Worm (Caenorhabditis elegans) whole organism, midembryonic: ENCODE results near the gene C16A3.6.

Experiments used
- T22C8.4 ChIP-seq: fragments of 200-800 bp; sonication (Bioruptor generic); IDR thresholded peaks from 2 replicates; pipeline ENCODE4 v1.3.6; 2022; ENCODE audit warnings: missing genetic modification characterization, missing compliant biosample characterization
- cog-1 ChIP-seq: sonication (generic microtip); optimal IDR thresholded peaks from 2 replicates; lab custom pipeline; 2016; ENCODE audit warnings: missing genetic modification characterization, missing compliant biosample characterization
- flt-1 ChIP-seq: fragments of 200-800 bp; sonication (Bioruptor generic); IDR thresholded peaks from 2 replicates; pipeline ENCODE4 v1.3.6; 2022; ENCODE audit warnings: missing genetic modification characterization, missing compliant biosample characterization
- klf-2 ChIP-seq: fragments of 200-800 bp; sonication (Bioruptor generic); conservative IDR thresholded peaks from 2 replicates; pipeline ENCODE4 v1.3.6; 2022; ENCODE audit warnings: missing genetic modification reagents, missing genetic modification characterization, missing compliant biosample characterization
- med-1 ChIP-seq: sonication (generic microtip); optimal IDR thresholded peaks from 2 replicates; lab custom pipeline; 2017; ENCODE audit warnings: missing genetic modification characterization, mild to moderate bottlenecking, missing compliant biosample characterization, antibody characterized with exemption, missing genetic modification reagents; ENCODE audit not compliant: insufficient read depth
- ref-1 ChIP-seq: fragments of 200-800 bp; sonication (Bioruptor generic); conservative IDR thresholded peaks from 2 replicates; pipeline ENCODE4 v1.3.6; 2022; ENCODE audit warnings: missing genetic modification reagents, missing genetic modification characterization, missing compliant biosample characterization
- tab-1 ChIP-seq: fragments of 200-800 bp; sonication (Bioruptor generic); IDR thresholded peaks from 2 replicates; pipeline ENCODE4 v1.3.6; 2022; ENCODE audit warnings: missing genetic modification characterization, missing compliant biosample characterization
- ztf-23 ChIP-seq: fragments of 200-800 bp; sonication (Bioruptor generic); IDR thresholded peaks from 2 replicates; pipeline ENCODE4 v1.3.6; 2022; ENCODE audit warnings: missing genetic modification reagents, missing genetic modification characterization, missing compliant biosample characterization
- ztf-29 ChIP-seq: fragments of 200-800 bp; sonication (Bioruptor generic); IDR thresholded peaks from 2 replicates; pipeline ENCODE4 v1.3.6; 2022; ENCODE audit warnings: missing genetic modification reagents, missing genetic modification characterization, missing compliant biosample characterization

C16A3.6 gene

DNA sequence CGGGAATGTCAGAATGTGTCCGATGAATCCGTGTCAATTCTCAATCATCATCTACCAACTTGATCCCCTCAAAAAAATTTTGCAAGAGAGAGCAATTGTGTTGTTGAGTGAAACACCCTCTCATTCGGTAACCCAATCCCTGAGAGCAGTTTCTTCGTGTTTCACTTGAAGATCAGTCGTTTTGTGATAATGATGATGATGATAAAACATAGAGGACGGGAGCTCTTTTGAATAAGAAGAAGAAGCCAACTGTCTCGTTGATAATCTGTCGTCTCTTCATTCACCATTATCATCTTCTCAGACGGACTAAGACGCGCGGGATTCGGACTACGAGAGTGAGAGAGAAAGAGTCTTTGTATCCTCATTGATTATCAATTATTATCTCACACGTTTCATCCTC, 26.1 kb downstream of the C16A3.6 start:
- TF ChIP-seq tab-1 (GFP tag; lab: Robert Waterston, UW) (no peak), med-1 (GFP tag; lab: Kevin White, UChicago) (no peak), ref-1 (no peak), flt-1 (no peak), T22C8.4 (GFP tag; lab: Robert Waterston, UW) (no peak), ztf-23 (no peak), ztf-29 (GFP tag; lab: Robert Waterston, UW) (no peak), klf-2 (GFP tag; lab: Robert Waterston, UW) (no peak), cog-1 (tag; lab: Kevin White, UChicago) (no peak)

ce11 chrIII:6406829-6407228, 27.8 kb downstream of the C16A3.6 start, which contains the start of gene let-756:
Gene let-756, plus strand, starts transcription at chrIII:6407129.
- TF ChIP-seq T22C8.4 (GFP tag; lab: Robert Waterston, UW) (no peak), tab-1 (GFP tag; lab: Robert Waterston, UW) (no peak)

ce11 chrIII:6411430-6411829, 32.4 kb downstream of the C16A3.6 start:
- TF ChIP-seq ztf-29 (GFP tag; lab: Robert Waterston, UW) (no peak), T22C8.4 (GFP tag; lab: Robert Waterston, UW) (no peak), med-1 (GFP tag; lab: Kevin White, UChicago) (no peak), cog-1 (tag; lab: Kevin White, UChicago) (no peak), ref-1 (no peak), klf-2 (GFP tag; lab: Robert Waterston, UW) (no peak), ztf-23 (no peak), tab-1 (GFP tag; lab: Robert Waterston, UW) (no peak), flt-1 (no peak)

ce11 chrIII:6411914-6412313, 32.9 kb downstream of the C16A3.6 start, which contains the start of gene C05D11.5:
Gene C05D11.5, minus strand, starts transcription at chrIII:6412014.
- TF ChIP-seq flt-1 (no peak), tab-1 (GFP tag; lab: Robert Waterston, UW) (no peak), klf-2 (GFP tag; lab: Robert Waterston, UW) (no peak), cog-1 (tag; lab: Kevin White, UChicago) (no peak), ztf-29 (GFP tag; lab: Robert Waterston, UW) (no peak), ref-1 (no peak), T22C8.4 (GFP tag; lab: Robert Waterston, UW) (no peak), med-1 (GFP tag; lab: Kevin White, UChicago) (no peak), ztf-23 (no peak)

ce11 chrIII:6415306-6415973, 36.4 kb downstream of the C16A3.6 start, which contains the start of gene nas-4:
Gene nas-4, minus strand, starts transcription at chrIII:6415656.
- TF ChIP-seq ref-1: no peak
- TF ChIP-seq med-1 (GFP tag; lab: Kevin White, UChicago): no peak
- TF ChIP-seq tab-1 (GFP tag; lab: Robert Waterston, UW): no peak
- TF ChIP-seq ztf-29 (GFP tag; lab: Robert Waterston, UW): no peak
- no peak for TF ChIP-seq T22C8.4 (GFP tag; lab: Robert Waterston, UW)
- TF ChIP-seq klf-2 (GFP tag; lab: Robert Waterston, UW): no peak
- TF ChIP-seq ztf-23: no peak
- no peak for TF ChIP-seq flt-1
- TF ChIP-seq cog-1 (tag; lab: Kevin White, UChicago): no peak

DNA sequence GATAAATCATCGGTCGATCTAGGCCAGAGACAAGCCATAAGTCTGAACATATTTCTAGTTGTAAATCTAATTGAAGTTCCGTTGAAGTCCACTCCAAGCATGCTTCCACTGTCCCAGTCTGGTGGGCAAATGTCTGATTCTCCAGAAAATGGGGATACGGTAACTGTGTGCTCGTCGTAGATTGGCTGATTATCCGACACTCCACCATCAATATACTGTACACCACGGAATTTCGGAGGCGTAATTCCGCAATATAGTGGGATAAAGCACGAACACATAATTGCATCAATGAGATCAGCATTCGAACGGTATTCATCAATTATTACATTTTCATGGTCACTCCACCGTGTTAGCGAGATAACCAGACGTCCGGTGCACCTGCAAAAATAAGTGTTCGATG, 39.2 kb downstream of the C16A3.6 start:
- TF ChIP-seq ztf-29 (GFP tag; lab: Robert Waterston, UW): no peak
- no peak for TF ChIP-seq ref-1
- no peak for TF ChIP-seq tab-1 (GFP tag; lab: Robert Waterston, UW)
- no peak for TF ChIP-seq klf-2 (GFP tag; lab: Robert Waterston, UW)
- TF ChIP-seq med-1 (GFP tag; lab: Kevin White, UChicago): no peak
- no peak for TF ChIP-seq cog-1 (tag; lab: Kevin White, UChicago)
- no peak for TF ChIP-seq flt-1
- TF ChIP-seq T22C8.4 (GFP tag; lab: Robert Waterston, UW): no peak
- no peak for TF ChIP-seq ztf-23

- no peak for TF ChIP-seq ztf-29 (GFP tag; lab: Robert Waterston, UW)
- TF ChIP-seq cog-1 (tag; lab: Kevin White, UChicago): no peak
- no peak for TF ChIP-seq tab-1 (GFP tag; lab: Robert Waterston, UW)
- no peak for TF ChIP-seq ref-1
- no peak for TF ChIP-seq ztf-23
- no peak for TF ChIP-seq T22C8.4 (GFP tag; lab: Robert Waterston, UW)
These were observed 40.5 kb downstream of the C16A3.6 start, which contains the start of gene atgl-1 for ce11 chrIII:6419409-6419944. Gene atgl-1, minus strand, starts transcription at chrIII:6419459.

ce11 chrIII:6420201-6420600, 41.2 kb downstream of the C16A3.6 start:
- TF ChIP-seq ztf-29 (GFP tag; lab: Robert Waterston, UW) (no peak), med-1 (GFP tag; lab: Kevin White, UChicago) (no peak), ref-1 (no peak), flt-1 (no peak), tab-1 (GFP tag; lab: Robert Waterston, UW) (no peak), cog-1 (tag; lab: Kevin White, UChicago) (no peak), klf-2 (GFP tag; lab: Robert Waterston, UW) (no peak), T22C8.4 (GFP tag; lab: Robert Waterston, UW) (no peak), ztf-23 (no peak)

DNA sequence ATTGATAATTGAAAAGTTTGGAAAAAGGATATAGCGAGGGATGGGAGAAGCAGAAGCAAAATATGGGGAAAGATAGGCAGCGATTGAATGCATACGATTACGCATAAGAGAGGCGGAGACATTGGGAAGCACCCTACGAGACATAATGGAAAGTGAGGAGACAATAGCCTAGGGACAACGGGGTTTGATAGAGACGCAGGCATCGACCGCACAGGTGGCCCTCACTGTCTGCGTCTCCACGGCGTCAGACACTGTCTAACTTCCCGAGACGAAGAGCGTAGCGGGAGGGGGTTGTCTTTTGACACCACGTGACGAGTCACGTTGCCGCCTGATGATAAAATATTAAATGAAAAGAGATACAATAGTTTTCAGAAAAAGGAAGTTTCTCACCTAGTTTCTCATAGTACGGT, 42.0 kb downstream of the C16A3.6 start:
- TF ChIP-seq cog-1 (tag; lab: Kevin White, UChicago) (peak; percentile 33), med-1 (GFP tag; lab: Kevin White, UChicago) (no peak), flt-1 (0 out of 2 replicates have a peak, but pooled peaks have one; percentile 8), ztf-29 (GFP tag; lab: Robert Waterston, UW) (peak; percentile 39; the same call in 1 of the 2 replicates), T22C8.4 (GFP tag; lab: Robert Waterston, UW) (no peak), ztf-23 (no peak)
